Fruit fly (Drosophila melanogaster) whole organism, prepupa: ENCODE data around the gene CG3625.

Experiments used
- CG11762 ChIP-seq: fragments of 200-800 bp; sonication (Bioruptor generic); optimal IDR thresholded peaks from 3 replicates; lab custom pipeline; 2016; ENCODE audit warnings: missing biosample characterization, missing genetic modification characterization; ENCODE audit not compliant: insufficient read depth
- CG3919 ChIP-seq: fragments of 200-800 bp; sonication (Bioruptor generic); optimal IDR thresholded peaks from 3 replicates; lab custom pipeline; 2016; ENCODE audit warnings: missing biosample characterization, missing genetic modification characterization
- CG6854 ChIP-seq: fragments of 200-800 bp; sonication (Bioruptor generic); optimal IDR thresholded peaks from 2 replicates; lab custom pipeline; 2017; ENCODE audit warnings: missing biosample characterization, mild to moderate bottlenecking, missing genetic modification characterization
- CG8319 ChIP-seq: fragments of 200-800 bp; sonication (Bioruptor generic); optimal IDR thresholded peaks from 3 replicates; lab custom pipeline; 2016; ENCODE audit warnings: missing biosample characterization, missing genetic modification characterization
- Lpt ChIP-seq: fragments of 200-800 bp; sonication (Bioruptor generic); optimal IDR thresholded peaks from 3 replicates; lab custom pipeline; 2016; ENCODE audit warnings: missing biosample characterization, missing genetic modification characterization
- dsx ChIP-seq: fragments of 200-800 bp; optimal IDR thresholded peaks from 3 replicates; lab custom pipeline; 2019; ENCODE audit warnings: missing biosample characterization, mild to moderate bottlenecking, missing genetic modification characterization, moderate library complexity; ENCODE audit not compliant: poor library complexity, severe bottlenecking
- svp ChIP-seq: fragments of 200-800 bp; sonication (Bioruptor generic); peaks from one replicate; lab custom pipeline; 2016; ENCODE audit warnings: missing biosample characterization, missing genetic modification characterization

- peak; percentile 94 for TF ChIP-seq svp (GFP tag; lab: Kevin White, UChicago)
- peak; percentile 93 for TF ChIP-seq CG3919
- TF ChIP-seq dsx = peak; percentile 74
- peak; percentile 75 for TF ChIP-seq CG11762 (GFP tag; lab: Kevin White, UChicago)
- peak; percentile 83 for TF ChIP-seq Lpt (GFP tag; lab: Kevin White, UChicago)
- peak; percentile 18 for TF ChIP-seq CG6854 (GFP tag; lab: Kevin White, UChicago)
- TF ChIP-seq CG8319 = peak; percentile 83
Observed at dm6 chr2L:297480-298284, 6.1 kb upstream of the CG3625 start, which contains the start of gene Pi3K21B.
